Worm (Caenorhabditis elegans) whole organism, mixed stage, embryonic: Measurements from ENCODE around the gene W07B8.4.

ENCODE experiments used
- elt-1 ChIP-seq: sonication (generic microtip); optimal IDR thresholded peaks from 2 replicates; lab custom pipeline; 2017; ENCODE audit warnings: missing genetic modification characterization, mild to moderate bottlenecking, missing compliant biosample characterization, antibody characterized with exemption, moderate library complexity, borderline replicate concordance; ENCODE audit not compliant: insufficient read depth
- elt-3 ChIP-seq: fragments of 150-350 bp; optimal IDR thresholded peaks from 2 replicates; lab custom pipeline; 2014; ENCODE audit warnings: missing biosample characterization, missing genetic modification characterization
- hlh-1 ChIP-seq: fragments of 150-350 bp; optimal IDR thresholded peaks from 2 replicates; lab custom pipeline; 2014; ENCODE audit warnings: missing biosample characterization, missing genetic modification reagents, missing genetic modification characterization
- lin-13 ChIP-seq: fragments of 150-350 bp; optimal IDR thresholded peaks from 2 replicates; lab custom pipeline; 2014; ENCODE audit warnings: missing biosample characterization, missing genetic modification characterization
- lsy-2 ChIP-seq: fragments of 150-350 bp; optimal IDR thresholded peaks from 2 replicates; lab custom pipeline; 2014; ENCODE audit warnings: missing biosample characterization, missing genetic modification characterization
- nhr-12 ChIP-seq: fragments of 150-350 bp; optimal IDR thresholded peaks from 2 replicates; lab custom pipeline; 2014; ENCODE audit warnings: missing biosample characterization, missing genetic modification characterization
- nhr-237 ChIP-seq: fragments of 150-350 bp; optimal IDR thresholded peaks from 2 replicates; lab custom pipeline; 2014; ENCODE audit warnings: missing biosample characterization, missing genetic modification characterization
- pha-4 ChIP-seq: fragments of 150-350 bp; optimal IDR thresholded peaks from 2 replicates; lab custom pipeline; 2018; ENCODE audit warnings: missing biosample characterization, missing genetic modification reagents, missing genetic modification characterization
- snpc-4 ChIP-seq: fragments of 150-350 bp; optimal IDR thresholded peaks from 2 replicates; lab custom pipeline; 2014; ENCODE audit warnings: missing biosample characterization, missing genetic modification characterization
- sptf-1 ChIP-seq: sonication (generic microtip); optimal IDR thresholded peaks from 2 replicates; lab custom pipeline; 2017; ENCODE audit warnings: mild to moderate bottlenecking, missing genetic modification characterization, moderate library complexity, missing compliant biosample characterization
- unc-39 ChIP-seq: fragments of 150-350 bp; optimal IDR thresholded peaks from 2 replicates; lab custom pipeline; 2014; ENCODE audit warnings: missing biosample characterization, missing genetic modification characterization
- ztf-11 ChIP-seq: fragments of 150-350 bp; optimal IDR thresholded peaks from 2 replicates; lab custom pipeline; 2014; ENCODE audit warnings: missing biosample characterization, missing genetic modification characterization

ce11 chrV:1156431-1156830, 24.7 kb upstream of the W07B8.4 start:
- TF ChIP-seq snpc-4 (no peak), pha-4 (tag; lab: Kevin White, UChicago) (no peak), unc-39 (tag; lab: Kevin White, UChicago) (no peak), nhr-12 (tag; lab: Kevin White, UChicago) (no peak), nhr-237 (tag; lab: Kevin White, UChicago) (no peak), lin-13 (tag; lab: Kevin White, UChicago) (no peak), elt-3 (tag; lab: Kevin White, UChicago) (no peak), elt-1 (tag; lab: Kevin White, UChicago) (no peak), lsy-2 (no peak), ztf-11 (tag; lab: Kevin White, UChicago) (no peak), hlh-1 (no peak), sptf-1 (no peak)
